Worm (Caenorhabditis elegans): ENCODE data around the gene fipr-9.

Gene fipr-9

ce11 chrV:10212627-10213026, 8.8 kb upstream of the fipr-9 start, which contains the start of gene hpo-40:
Gene hpo-40, plus strand, starts transcription at chrV:10212927.
- TF ChIP-seq ztf-29 (GFP tag; IDR thresholded peaks at IDR 0.05): no peak
- no peak for TF ChIP-seq flt-1 (GFP tag; IDR thresholded peaks at IDR 0.05)
- no peak for TF ChIP-seq klf-2 (GFP tag; conservative IDR thresholded peaks at IDR 0.05)
- TF ChIP-seq ref-1 (GFP tag; conservative IDR thresholded peaks at IDR 0.05): no peak
- TF ChIP-seq tab-1 (GFP tag; IDR thresholded peaks at IDR 0.05): no peak
- no peak for TF ChIP-seq T22C8.4 (GFP tag; IDR thresholded peaks at IDR 0.05)
- TF ChIP-seq med-1 (GFP tag; optimal IDR thresholded peaks at IDR 0.05; ENCODE audit: insufficient read depth): no peak
- TF ChIP-seq ztf-23 (GFP tag; IDR thresholded peaks at IDR 0.05): no peak
- no peak for TF ChIP-seq cog-1 (tag; optimal IDR thresholded peaks at IDR 0.05)

- no peak for TF ChIP-seq ref-1 (GFP tag; conservative IDR thresholded peaks at IDR 0.05)
- no peak for TF ChIP-seq ztf-29 (GFP tag; IDR thresholded peaks at IDR 0.05)
- TF ChIP-seq med-1 (GFP tag; optimal IDR thresholded peaks at IDR 0.05; ENCODE audit: insufficient read depth): no peak
- TF ChIP-seq T22C8.4 (GFP tag; IDR thresholded peaks at IDR 0.05): no peak
- TF ChIP-seq klf-2 (GFP tag; conservative IDR thresholded peaks at IDR 0.05): no peak
- no peak for TF ChIP-seq ztf-23 (GFP tag; IDR thresholded peaks at IDR 0.05)
- TF ChIP-seq flt-1 (GFP tag; IDR thresholded peaks at IDR 0.05): no peak
- no peak for TF ChIP-seq cog-1 (tag; optimal IDR thresholded peaks at IDR 0.05)
- TF ChIP-seq tab-1 (GFP tag; IDR thresholded peaks at IDR 0.05): no peak
These were observed 4.7 kb upstream of the fipr-9 start, which contains the start of gene ZK856.14 for ce11 chrV:10216724-10217123. Gene ZK856.14, plus strand, starts transcription at chrV:10217024.

- TF ChIP-seq T22C8.4 (GFP tag; IDR thresholded peaks at IDR 0.05): no peak
- no peak for TF ChIP-seq ref-1 (GFP tag; conservative IDR thresholded peaks at IDR 0.05)
- TF ChIP-seq ztf-29 (GFP tag; IDR thresholded peaks at IDR 0.05): no peak
- TF ChIP-seq flt-1 (GFP tag; IDR thresholded peaks at IDR 0.05): no peak
- TF ChIP-seq tab-1 (GFP tag; IDR thresholded peaks at IDR 0.05): no peak
- TF ChIP-seq med-1 (GFP tag; optimal IDR thresholded peaks at IDR 0.05; ENCODE audit: insufficient read depth): no peak
- TF ChIP-seq klf-2 (GFP tag; conservative IDR thresholded peaks at IDR 0.05): no peak
- no peak for TF ChIP-seq cog-1 (tag; optimal IDR thresholded peaks at IDR 0.05)
- no peak for TF ChIP-seq ztf-23 (GFP tag; IDR thresholded peaks at IDR 0.05)
These were observed 857 bp upstream of the fipr-9 start, which contains the start of gene C12D8.13 for ce11 chrV:10220605-10221004. Gene C12D8.13, minus strand, starts transcription at chrV:10220705.

ce11 chrV:10222007-10222406, 545 bp downstream of the fipr-9 start, which contains the start of gene C12D8.20:
Gene C12D8.20, plus strand, starts transcription at chrV:10222307.
- TF ChIP-seq tab-1 (GFP tag; IDR thresholded peaks at IDR 0.05) (no peak), med-1 (GFP tag; optimal IDR thresholded peaks at IDR 0.05; ENCODE audit: insufficient read depth) (no peak), T22C8.4 (GFP tag; IDR thresholded peaks at IDR 0.05) (no peak), flt-1 (GFP tag; IDR thresholded peaks at IDR 0.05) (no peak), ref-1 (GFP tag; conservative IDR thresholded peaks at IDR 0.05) (no peak), ztf-23 (GFP tag; IDR thresholded peaks at IDR 0.05) (no peak), klf-2 (GFP tag; conservative IDR thresholded peaks at IDR 0.05) (no peak), cog-1 (tag; optimal IDR thresholded peaks at IDR 0.05) (no peak), ztf-29 (GFP tag; IDR thresholded peaks at IDR 0.05) (no peak)

- no peak for TF ChIP-seq klf-2 (GFP tag; conservative IDR thresholded peaks at IDR 0.05)
- no peak for TF ChIP-seq T22C8.4 (GFP tag; IDR thresholded peaks at IDR 0.05)
- no peak for TF ChIP-seq cog-1 (tag; optimal IDR thresholded peaks at IDR 0.05)
- no peak for TF ChIP-seq ztf-23 (GFP tag; IDR thresholded peaks at IDR 0.05)
- TF ChIP-seq ztf-29 (GFP tag; IDR thresholded peaks at IDR 0.05): no peak
These were observed 3.2 kb downstream of the fipr-9 start for ce11 chrV:10224619-10225018.

ce11 chrV:10225610-10226009, 4.1 kb downstream of the fipr-9 start, which contains the start of gene daf-36:
Gene daf-36, minus strand, starts transcription at chrV:10225710.
- no peak for TF ChIP-seq klf-2 (GFP tag; conservative IDR thresholded peaks at IDR 0.05)
- TF ChIP-seq T22C8.4 (GFP tag; IDR thresholded peaks at IDR 0.05): no peak
- no peak for TF ChIP-seq cog-1 (tag; optimal IDR thresholded peaks at IDR 0.05)
- TF ChIP-seq tab-1 (GFP tag; IDR thresholded peaks at IDR 0.05): no peak
- TF ChIP-seq flt-1 (GFP tag; IDR thresholded peaks at IDR 0.05): no peak
- TF ChIP-seq ref-1 (GFP tag; conservative IDR thresholded peaks at IDR 0.05): no peak
- no peak for TF ChIP-seq ztf-29 (GFP tag; IDR thresholded peaks at IDR 0.05)
- TF ChIP-seq med-1 (GFP tag; optimal IDR thresholded peaks at IDR 0.05; ENCODE audit: insufficient read depth): no peak
- TF ChIP-seq ztf-23 (GFP tag; IDR thresholded peaks at IDR 0.05): no peak

- TF ChIP-seq ztf-23 (GFP tag; IDR thresholded peaks at IDR 0.05): no peak
- no peak for TF ChIP-seq ref-1 (GFP tag; conservative IDR thresholded peaks at IDR 0.05)
- no peak for TF ChIP-seq tab-1 (GFP tag; IDR thresholded peaks at IDR 0.05)
These were observed 5.9 kb downstream of the fipr-9 start, which contains the start of gene ttr-19 for ce11 chrV:10227333-10227732. Gene ttr-19, minus strand, starts transcription at chrV:10227433.

ce11 chrV:10228360-10228759, 6.9 kb downstream of the fipr-9 start, which contains the start of gene fipr-4:
Gene fipr-4, minus strand, starts transcription at chrV:10228460.
- TF ChIP-seq cog-1 (tag; optimal IDR thresholded peaks at IDR 0.05) (no peak), flt-1 (GFP tag; IDR thresholded peaks at IDR 0.05) (no peak), tab-1 (GFP tag; IDR thresholded peaks at IDR 0.05) (no peak), ref-1 (GFP tag; conservative IDR thresholded peaks at IDR 0.05) (no peak), ztf-29 (GFP tag; IDR thresholded peaks at IDR 0.05) (no peak), med-1 (GFP tag; optimal IDR thresholded peaks at IDR 0.05; ENCODE audit: insufficient read depth) (no peak), ztf-23 (GFP tag; IDR thresholded peaks at IDR 0.05) (no peak)

ce11 chrV:10229222-10229879, 7.9 kb downstream of the fipr-9 start, which contains the start of the genes pyt-1 and fipr-7:
Gene pyt-1, minus strand, starts transcription at chrV:10229322.
Gene fipr-7, plus strand, starts transcription at chrV:10229829.
- no peak for TF ChIP-seq T22C8.4 (GFP tag; IDR thresholded peaks at IDR 0.05)
- TF ChIP-seq klf-2 (GFP tag; conservative IDR thresholded peaks at IDR 0.05): no peak
- no peak for TF ChIP-seq tab-1 (GFP tag; IDR thresholded peaks at IDR 0.05)
- TF ChIP-seq cog-1 (tag; optimal IDR thresholded peaks at IDR 0.05): no peak
- no peak for TF ChIP-seq ztf-23 (GFP tag; IDR thresholded peaks at IDR 0.05)
- TF ChIP-seq ref-1 (GFP tag; conservative IDR thresholded peaks at IDR 0.05): no peak
- no peak for TF ChIP-seq med-1 (GFP tag; optimal IDR thresholded peaks at IDR 0.05; ENCODE audit: insufficient read depth)
- no peak for TF ChIP-seq flt-1 (GFP tag; IDR thresholded peaks at IDR 0.05)
- no peak for TF ChIP-seq ztf-29 (GFP tag; IDR thresholded peaks at IDR 0.05)

Measured in whole organism, midembryonic.